Worm (Caenorhabditis elegans): ENCODE measurements around the gene ZK829.1.

ce11 chrIV:11923074-11923473 lies 19.1 kb downstream of the ZK829.1 start, which contains the start of gene srlf-31:
- TF ChIP-seq him-1 (tag; optimal IDR thresholded peaks at IDR 0.05) = no peak
- no peak for TF ChIP-seq dao-5 (tag; optimal IDR thresholded peaks at IDR 0.05)
- TF ChIP-seq W03F9.2 (tag; optimal IDR thresholded peaks at IDR 0.05) = no peak

Data from whole organism, L4/young adult.